Worm (Caenorhabditis elegans) whole organism, L4 larva: Measurements from ENCODE around the gene R53.4.

Experiments
- D1046.2 ChIP-seq: fragments of 200-800 bp; sonication (Bioruptor generic); IDR thresholded peaks from 2 replicates; pipeline ENCODE4 v1.3.6; 2022; ENCODE audit warnings: missing genetic modification characterization, missing compliant biosample characterization
- F37D6.2 ChIP-seq: sonication (generic microtip); optimal IDR thresholded peaks from 2 replicates; lab custom pipeline; 2016; ENCODE audit warnings: mild to moderate bottlenecking, missing genetic modification characterization, missing compliant biosample characterization
- F44E2.7 ChIP-seq: fragments of 200-800 bp; sonication (Bioruptor generic); IDR thresholded peaks from 2 replicates; pipeline ENCODE4 v2.1.2; 2022; ENCODE audit warnings: missing genetic modification characterization, missing compliant biosample characterization
- R02D3.7 ChIP-seq: fragments of 150-350 bp; sonication (generic microtip); optimal IDR thresholded peaks from 3 replicates; lab custom pipeline; 2014; ENCODE audit warnings: missing biosample characterization, missing genetic modification characterization
- T20F7.1 ChIP-seq: fragments of 200-800 bp; sonication (Bioruptor generic); optimal IDR thresholded peaks from 2 replicates; lab custom pipeline; 2018; ENCODE audit warnings: mild to moderate bottlenecking, missing genetic modification characterization, missing compliant biosample characterization
- Y105C5A.15 ChIP-seq: fragments of 200-800 bp; sonication (Bioruptor generic); IDR thresholded peaks from 2 replicates; pipeline ENCODE4 v1.3.6; 2022; ENCODE audit warnings: missing genetic modification characterization, missing compliant biosample characterization
- Y48G9A.11 ChIP-seq: fragments of 200-800 bp; sonication (Bioruptor generic); IDR thresholded peaks from 2 replicates; pipeline ENCODE4 v1.3.6; 2022; ENCODE audit warnings: missing genetic modification reagents, missing genetic modification characterization, missing compliant biosample characterization
- Y75B8A.6 ChIP-seq: fragments of 200-800 bp; sonication (Bioruptor generic); IDR thresholded peaks from 2 replicates; pipeline ENCODE4 v1.3.6; 2022; ENCODE audit warnings: missing genetic modification reagents, missing genetic modification characterization, missing compliant biosample characterization
- ZK337.2 ChIP-seq: fragments of 200-800 bp; sonication (Bioruptor generic); IDR thresholded peaks from 2 replicates; pipeline ENCODE4 v1.3.6; 2022; ENCODE audit warnings: missing genetic modification reagents, missing genetic modification characterization, missing compliant biosample characterization
- ZK546.5 ChIP-seq, 2 experiments: sonication (generic microtip); optimal IDR thresholded peaks; 2 replicates each; lab custom pipeline; 2017; ENCODE audit warnings: missing biosample characterization in 2 of 2, missing genetic modification characterization in 2 of 2
- aly-2 ChIP-seq: sonication (generic microtip); optimal IDR thresholded peaks from 2 replicates; lab custom pipeline; 2018; ENCODE audit warnings: missing biosample characterization, missing genetic modification characterization
- ceh-82 ChIP-seq: sonication (generic microtip); optimal IDR thresholded peaks from 2 replicates; lab custom pipeline; 2017; ENCODE audit warnings: missing biosample characterization, missing genetic modification characterization
- daf-12 ChIP-seq: fragments of 150-350 bp; optimal IDR thresholded peaks from 2 replicates; lab custom pipeline; 2014; ENCODE audit warnings: missing biosample characterization, missing genetic modification reagents, missing genetic modification characterization
- dmd-6 ChIP-seq: fragments of 200-800 bp; sonication (Bioruptor generic); IDR thresholded peaks from 2 replicates; pipeline ENCODE4 v1.3.6; 2022; ENCODE audit warnings: missing genetic modification reagents, missing genetic modification characterization, missing compliant biosample characterization
- duxl-1 ChIP-seq: sonication (generic microtip); optimal IDR thresholded peaks from 2 replicates; lab custom pipeline; 2016; ENCODE audit warnings: mild to moderate bottlenecking, missing genetic modification characterization, moderate library complexity, missing compliant biosample characterization; ENCODE audit not compliant: poor library complexity
- dve-1 ChIP-seq: sonication (generic microtip); optimal IDR thresholded peaks from 2 replicates; lab custom pipeline; 2017; ENCODE audit warnings: antibody characterized with exemption, mild to moderate bottlenecking, missing genetic modification characterization, missing compliant biosample characterization; ENCODE audit not compliant: insufficient read depth
- egl-43 ChIP-seq: fragments of 200-800 bp; sonication (Bioruptor generic); IDR thresholded peaks from 2 replicates; pipeline ENCODE4 v1.3.6; 2022; ENCODE audit warnings: missing genetic modification reagents, missing genetic modification characterization, missing compliant biosample characterization
- fkh-10 ChIP-seq: fragments of 150-350 bp; optimal IDR thresholded peaks from 2 replicates; lab custom pipeline; 2014; ENCODE audit warnings: missing biosample characterization, missing genetic modification reagents, missing genetic modification characterization
- fos-1 ChIP-seq: fragments of 150-350 bp; optimal IDR thresholded peaks from 2 replicates; lab custom pipeline; 2014; ENCODE audit warnings: missing biosample characterization, missing genetic modification characterization
- gei-8 ChIP-seq: fragments of 200-800 bp; sonication (Bioruptor generic); optimal IDR thresholded peaks from 2 replicates; lab custom pipeline; 2018; ENCODE audit warnings: mild to moderate bottlenecking, missing genetic modification characterization, missing compliant biosample characterization
- hlh-11 ChIP-seq: fragments of 200-800 bp; sonication (Bioruptor generic); optimal IDR thresholded peaks from 2 replicates; lab custom pipeline; 2018; ENCODE audit warnings: mild to moderate bottlenecking, missing genetic modification characterization, missing compliant biosample characterization
- lin-1 ChIP-seq: fragments of 200-800 bp; sonication (Bioruptor generic); IDR thresholded peaks from 2 replicates; pipeline ENCODE4 v1.3.6; 2022; ENCODE audit warnings: missing genetic modification reagents, missing genetic modification characterization, missing compliant biosample characterization
- lin-13 ChIP-seq: fragments of 150-350 bp; optimal IDR thresholded peaks from 2 replicates; lab custom pipeline; 2014; ENCODE audit warnings: missing biosample characterization, missing genetic modification reagents, missing genetic modification characterization
- lin-15B ChIP-seq: fragments of 150-350 bp; sonication (generic microtip); optimal IDR thresholded peaks from 3 replicates; lab custom pipeline; 2014; ENCODE audit warnings: missing biosample characterization, missing genetic modification characterization
- lin-29 ChIP-seq: fragments of 200-800 bp; sonication (Bioruptor generic); IDR thresholded peaks from 2 replicates; pipeline ENCODE4 v1.3.6; 2022; ENCODE audit warnings: missing genetic modification reagents, missing genetic modification characterization, missing compliant biosample characterization
- lin-39 ChIP-seq: fragments of 150-350 bp; optimal IDR thresholded peaks from 2 replicates; lab custom pipeline; 2014; ENCODE audit warnings: missing biosample characterization, missing genetic modification reagents, missing genetic modification characterization
- lir-3 ChIP-seq: sonication (generic microtip); optimal IDR thresholded peaks from 2 replicates; lab custom pipeline; 2016; ENCODE audit warnings: mild to moderate bottlenecking, missing genetic modification characterization, missing compliant biosample characterization
- mdt-29 ChIP-seq: fragments of 200-800 bp; sonication (Bioruptor generic); IDR thresholded peaks from 2 replicates; pipeline ENCODE4 v1.3.6; 2022; ENCODE audit warnings: missing genetic modification reagents, missing genetic modification characterization, missing compliant biosample characterization
- mep-1 ChIP-seq: fragments of 150-350 bp; sonication (generic microtip); optimal IDR thresholded peaks from 3 replicates; lab custom pipeline; 2014; ENCODE audit warnings: missing biosample characterization, missing genetic modification characterization
- mes-2 ChIP-seq: sonication (generic microtip); optimal IDR thresholded peaks from 2 replicates; lab custom pipeline; 2016; ENCODE audit warnings: missing genotype, mild to moderate bottlenecking, missing genetic modification characterization, missing compliant biosample characterization; ENCODE audit not compliant: poor library complexity, severe bottlenecking
- nhr-11 ChIP-seq: fragments of 150-350 bp; optimal IDR thresholded peaks from 2 replicates; lab custom pipeline; 2014; ENCODE audit warnings: missing biosample characterization, missing genetic modification characterization
- nhr-237 ChIP-seq: sonication (generic microtip); optimal IDR thresholded peaks from 2 replicates; lab custom pipeline; 2017; ENCODE audit warnings: missing biosample characterization, missing genetic modification characterization
- nhr-41 ChIP-seq: fragments of 200-800 bp; sonication (Bioruptor generic); IDR thresholded peaks from 2 replicates; pipeline ENCODE4 v1.3.6; 2022; ENCODE audit warnings: missing genetic modification reagents, missing genetic modification characterization, missing compliant biosample characterization
- nhr-42 ChIP-seq: fragments of 200-800 bp; sonication (Bioruptor generic); IDR thresholded peaks from 2 replicates; pipeline ENCODE4 v1.3.6; 2022; ENCODE audit warnings: missing genetic modification characterization, missing compliant biosample characterization
- nhr-48 ChIP-seq: sonication (generic microtip); optimal IDR thresholded peaks from 2 replicates; lab custom pipeline; 2016; ENCODE audit warnings: mild to moderate bottlenecking, missing genetic modification characterization, missing compliant biosample characterization
- nhr-6 ChIP-seq: fragments of 150-350 bp; optimal IDR thresholded peaks from 2 replicates; lab custom pipeline; 2014; ENCODE audit warnings: missing biosample characterization, missing genetic modification characterization
- nhr-76 ChIP-seq: fragments of 150-350 bp; optimal IDR thresholded peaks from 2 replicates; lab custom pipeline; 2014; ENCODE audit warnings: missing biosample characterization, missing genetic modification characterization
- php-3 ChIP-seq: fragments of 200-800 bp; sonication (Bioruptor generic); IDR thresholded peaks from 2 replicates; pipeline ENCODE4 v1.3.6; 2022; ENCODE audit warnings: missing genetic modification reagents, missing genetic modification characterization, missing compliant biosample characterization
- pqm-1 ChIP-seq: sonication (generic microtip); optimal IDR thresholded peaks from 2 replicates; lab custom pipeline; 2017; ENCODE audit warnings: missing biosample characterization, missing genetic modification characterization
- rbr-2 ChIP-seq: sonication (generic microtip); optimal IDR thresholded peaks from 2 replicates; lab custom pipeline; 2016; ENCODE audit warnings: missing genotype, missing genetic modification characterization, missing compliant biosample characterization
- saeg-2 ChIP-seq: fragments of 200-800 bp; sonication (Bioruptor generic); IDR thresholded peaks from 2 replicates; pipeline ENCODE4 v1.3.6; 2022; ENCODE audit warnings: missing genetic modification reagents, missing genetic modification characterization, missing compliant biosample characterization
- skn-1 ChIP-seq: fragments of 150-350 bp; optimal IDR thresholded peaks from 2 replicates; lab custom pipeline; 2014; ENCODE audit warnings: missing biosample characterization, missing genetic modification characterization
- snpc-4 ChIP-seq: fragments of 150-350 bp; optimal IDR thresholded peaks from 2 replicates; lab custom pipeline; 2014; ENCODE audit warnings: missing biosample characterization, missing genetic modification characterization
- spr-1 ChIP-seq: sonication (generic microtip); optimal IDR thresholded peaks from 2 replicates; lab custom pipeline; 2016; ENCODE audit warnings: mild to moderate bottlenecking, missing genetic modification characterization, missing compliant biosample characterization
- spr-3 ChIP-seq: fragments of 200-800 bp; sonication (Bioruptor generic); optimal IDR thresholded peaks from 2 replicates; lab custom pipeline; 2018; ENCODE audit warnings: mild to moderate bottlenecking, missing genetic modification characterization, missing compliant biosample characterization
- unc-130 ChIP-seq: sonication (generic microtip); optimal IDR thresholded peaks from 2 replicates; lab custom pipeline; 2016; ENCODE audit warnings: missing genetic modification reagents, missing genetic modification characterization, missing compliant biosample characterization
- unc-62 ChIP-seq, 3 experiments: fragments of 150-350 bp in 1 of 3; sonication (generic microtip); optimal IDR thresholded peaks in 2 of 3; peaks in 1 of 3; 1 replicate in 1 of 3; 2 replicates in 2 of 3; lab custom pipeline; 2014 to 2017; ENCODE audit warnings: missing biosample characterization in 3 of 3, missing genetic modification characterization in 3 of 3, missing genetic modification reagents in 3 of 3, missing genotype in 1 of 3
- vab-7 ChIP-seq: fragments of 200-800 bp; sonication (Bioruptor generic); IDR thresholded peaks from 2 replicates; pipeline ENCODE4 v1.3.6; 2022; ENCODE audit warnings: missing genetic modification reagents, missing genetic modification characterization, missing compliant biosample characterization
- zfp-2 ChIP-seq: sonication (generic microtip); optimal IDR thresholded peaks from 2 replicates; lab custom pipeline; 2016; ENCODE audit warnings: mild to moderate bottlenecking, missing genetic modification characterization, missing compliant biosample characterization
- zfp-3 ChIP-seq: fragments of 200-800 bp; sonication (Bioruptor generic); conservative IDR thresholded peaks from 2 replicates; pipeline ENCODE4 v1.3.6; 2022; ENCODE audit warnings: missing genetic modification reagents, missing genetic modification characterization, missing compliant biosample characterization
- zip-11 ChIP-seq: fragments of 200-800 bp; sonication (Bioruptor generic); IDR thresholded peaks from 2 replicates; pipeline ENCODE4 v1.3.6; 2022; ENCODE audit warnings: missing genetic modification characterization, missing compliant biosample characterization
- ztf-7 ChIP-seq: fragments of 150-350 bp; optimal IDR thresholded peaks from 2 replicates; lab custom pipeline; 2014; ENCODE audit warnings: missing biosample characterization, missing genetic modification characterization

The R53.4 gene

DNA sequence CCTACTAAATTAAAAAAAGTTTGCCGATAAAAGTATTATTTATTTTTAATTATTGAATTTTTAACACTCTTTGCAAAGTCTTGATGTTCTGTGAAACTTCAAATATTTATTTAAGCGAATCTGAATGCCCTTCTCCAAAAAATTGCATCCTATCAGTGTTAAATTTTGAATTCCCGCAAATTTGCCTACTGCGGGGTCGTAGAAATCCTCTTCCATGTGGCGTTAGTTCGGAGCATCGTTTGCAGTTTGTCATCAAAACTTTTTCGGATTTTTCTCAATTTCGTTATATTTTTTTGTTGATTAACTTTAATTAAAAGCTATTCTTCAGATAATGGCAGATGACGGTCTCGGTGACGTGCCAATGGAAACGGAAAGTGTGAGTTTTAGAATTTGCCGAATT, 27.4 kb downstream of the R53.4 start, which contains the start of gene ufd-3:
Gene ufd-3 (plus strand): TSS at position 324 of the 400 bp plus-strand sequence.
- TF ChIP-seq nhr-237 (tag; lab: Kevin White, UChicago): no peak
- no peak for TF ChIP-seq spr-3 (GFP tag; lab: Kevin White, UChicago)
- no peak for TF ChIP-seq D1046.2
- peak; percentile 80 for TF ChIP-seq nhr-6 (tag; lab: Kevin White, UChicago)
- TF ChIP-seq Y48G9A.11: peak; percentile 96
- no peak for TF ChIP-seq ztf-7 (tag; lab: Kevin White, UChicago)
- no peak for TF ChIP-seq nhr-41 (GFP tag; lab: Robert Waterston, UW)
- no peak for TF ChIP-seq daf-12 (tag; lab: Kevin White, UChicago)
- no peak for TF ChIP-seq ceh-82 (tag; lab: Kevin White, UChicago)
- TF ChIP-seq skn-1 (tag; lab: Kevin White, UChicago): no peak
- TF ChIP-seq zfp-2: no peak
- TF ChIP-seq mes-2 (tag; lab: Kevin White, UChicago): peak; percentile 99
- TF ChIP-seq Y105C5A.15: no peak
- no peak for TF ChIP-seq fos-1 (tag; lab: Kevin White, UChicago)
- TF ChIP-seq mdt-29 (GFP tag; lab: Robert Waterston, UW): no peak
- TF ChIP-seq mep-1 (tag; lab: Kevin White, UChicago): peak; percentile 82
- no peak for TF ChIP-seq ZK546.5 (tag; optimal IDR thresholded peaks at IDR 0.05; lab: Kevin White, UChicago)
- TF ChIP-seq spr-1 (tag; lab: Kevin White, UChicago): no peak
- peak; percentile 20 for TF ChIP-seq nhr-48 (tag; lab: Kevin White, UChicago)
- no peak for TF ChIP-seq nhr-76 (tag; lab: Kevin White, UChicago)
- TF ChIP-seq rbr-2: peak; percentile 66
- no peak for TF ChIP-seq pqm-1 (tag; lab: Kevin White, UChicago)
- no peak for TF ChIP-seq egl-43 (GFP tag; lab: Robert Waterston, UW)
- peak; percentile 70 for TF ChIP-seq dve-1
- peak; percentile 63 for TF ChIP-seq dmd-6
- no peak for TF ChIP-seq R02D3.7 (tag; lab: Kevin White, UChicago)
- TF ChIP-seq lin-29 (GFP tag; lab: Robert Waterston, UW): no peak
- peak; percentile 55 for TF ChIP-seq F37D6.2 (tag; lab: Kevin White, UChicago)
- no peak for TF ChIP-seq F44E2.7 (GFP tag; lab: Robert Waterston, UW)
- TF ChIP-seq Y75B8A.6 (GFP tag; lab: Robert Waterston, UW): no peak
- no peak for TF ChIP-seq aly-2
- no peak for TF ChIP-seq snpc-4 (tag; lab: Kevin White, UChicago)
- peak in 1 of 2 experiments; percentile 89 for TF ChIP-seq unc-62 (GFP tag; optimal IDR thresholded peaks at IDR 0.05 in 1 of 2; lab: Kevin White, UChicago)
- no peak for TF ChIP-seq unc-62 (tag; optimal IDR thresholded peaks at IDR 0.05; lab: Kevin White, UChicago)
- TF ChIP-seq T20F7.1: peak; percentile 97
- TF ChIP-seq ZK337.2 (GFP tag; lab: Robert Waterston, UW): peak; percentile 77; the same call in 1 of the 2 replicates
- no peak for TF ChIP-seq php-3
- peak; percentile 53 for TF ChIP-seq hlh-11 (tag; lab: Kevin White, UChicago)
- TF ChIP-seq nhr-42 (GFP tag; lab: Robert Waterston, UW): no peak
- TF ChIP-seq lin-13 (GFP tag; lab: Kevin White, UChicago): peak; percentile 28
- peak; percentile 82 for TF ChIP-seq nhr-11 (tag; lab: Kevin White, UChicago)
- TF ChIP-seq gei-8: no peak
- TF ChIP-seq lin-15B (tag; lab: Kevin White, UChicago): peak; percentile 5
- TF ChIP-seq duxl-1 (tag; lab: Kevin White, UChicago): peak; percentile 6
- TF ChIP-seq fkh-10 (GFP tag; lab: Kevin White, UChicago): peak; percentile 51
- TF ChIP-seq saeg-2 (GFP tag; lab: Robert Waterston, UW): no peak
- no peak for TF ChIP-seq zip-11
- no peak for TF ChIP-seq lin-1 (GFP tag; lab: Robert Waterston, UW)
- TF ChIP-seq zfp-3 (GFP tag; lab: Robert Waterston, UW): 0 out of 2 replicates have a peak, but pooled peaks have one; percentile 52
- TF ChIP-seq lir-3: no peak
- TF ChIP-seq vab-7 (GFP tag; lab: Robert Waterston, UW): no peak
- no peak for TF ChIP-seq lin-39 (tag; lab: Kevin White, UChicago)
- peak; percentile 91 for TF ChIP-seq unc-130 (GFP tag; lab: Kevin White, UChicago)
